Fruit fly (Drosophila melanogaster): ENCODE results near the gene Rpt2.

The Rpt2 gene

DNA sequence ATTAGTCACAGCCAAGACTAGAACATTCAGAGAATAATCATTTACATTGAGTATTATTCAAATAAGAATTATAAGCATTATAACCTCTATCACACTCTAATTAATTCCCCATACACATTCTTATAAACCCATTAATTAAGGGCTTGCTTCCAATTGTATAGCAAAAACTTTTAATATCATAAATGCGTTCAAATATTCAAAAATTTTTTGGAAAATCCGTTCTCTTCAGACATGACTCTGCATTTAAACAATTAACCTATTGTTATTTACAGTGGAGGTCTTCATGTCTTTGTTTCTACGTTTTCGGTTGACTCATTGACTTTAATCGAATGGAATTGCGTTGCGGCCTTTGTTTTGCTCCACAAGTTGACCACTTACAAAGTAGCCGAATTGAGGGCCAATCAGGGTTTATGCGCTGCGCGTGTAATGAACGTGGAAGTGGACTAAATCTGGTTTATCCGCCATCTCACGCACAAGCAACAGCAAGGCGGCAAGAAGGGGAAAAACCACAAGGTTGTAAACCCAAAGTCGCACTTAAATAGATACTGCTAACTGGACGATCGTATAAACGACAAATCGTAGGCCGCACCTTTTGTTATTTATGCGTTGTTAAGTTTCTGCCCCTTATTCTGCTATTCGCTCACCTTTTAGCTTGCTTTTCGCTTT is 10.4 kb downstream of the Rpt2 start (continued):
- TF ChIP-seq vri (GFP tag; optimal IDR thresholded peaks at IDR 0.05) = peak; percentile 4
- peak; percentile 42 for TF ChIP-seq acj6 (GFP tag; optimal IDR thresholded peaks at IDR 0.05)
- peak; percentile 42 for TF ChIP-seq CG1621 (tag; optimal IDR thresholded peaks at IDR 0.05)
- TF ChIP-seq Hr4 (GFP tag; optimal IDR thresholded peaks at IDR 0.05) = no peak
- TF ChIP-seq ss (GFP tag; optimal IDR thresholded peaks at IDR 0.05) = peak; percentile 13 to 55
- TF ChIP-seq Hr38 (GFP tag; optimal IDR thresholded peaks at IDR 0.05) = no peak
- TF ChIP-seq fkh (GFP tag; optimal IDR thresholded peaks at IDR 0.05) = no peak
- TF ChIP-seq Eip93F (GFP tag; optimal IDR thresholded peaks at IDR 0.05) = peak; percentile 39
- no peak for TF ChIP-seq CG4318 (GFP tag; optimal IDR thresholded peaks at IDR 0.05)
- peak; percentile 10 for TF ChIP-seq CG8632 (GFP tag; optimal IDR thresholded peaks at IDR 0.05)
- peak; percentile 49 for TF ChIP-seq CG6808 (GFP tag; optimal IDR thresholded peaks at IDR 0.05)
- peak; percentile 45 for TF ChIP-seq CG34406 (GFP tag; optimal IDR thresholded peaks at IDR 0.05)
- peak; percentile 74 for TF ChIP-seq eg (GFP tag; IDR thresholded peaks at IDR 0.05)
- TF ChIP-seq CG9139 (GFP tag; optimal IDR thresholded peaks at IDR 0.05) = no peak
- peak; percentile 31 for TF ChIP-seq Smox (GFP tag; optimal IDR thresholded peaks at IDR 0.05)
- no peak for TF ChIP-seq spab (GFP tag; optimal IDR thresholded peaks at IDR 0.05)
- peak; percentile 24 for TF ChIP-seq Met (GFP tag; optimal IDR thresholded peaks at IDR 0.05)
- TF ChIP-seq salr (GFP tag; optimal IDR thresholded peaks at IDR 0.05) = peak in 1 of 2 experiments; percentile 59
- TF ChIP-seq cyc (GFP tag; optimal IDR thresholded peaks at IDR 0.05) = peak; percentile 43
- TF ChIP-seq esn (GFP tag; optimal IDR thresholded peaks at IDR 0.05) = peak; percentile 71
- TF ChIP-seq CG8119 (GFP tag; IDR thresholded peaks at IDR 0.05) = peak; percentile 37; the same call in 2 of the 3 replicates
- peak; percentile 49 for TF ChIP-seq CG7368 (GFP tag; optimal IDR thresholded peaks at IDR 0.05)
- peak; percentile 78 for TF ChIP-seq Eip78C (GFP tag)
- TF ChIP-seq OdsH (GFP tag; optimal IDR thresholded peaks at IDR 0.05) = no peak
- no peak for TF ChIP-seq Blimp-1 (GFP tag; optimal IDR thresholded peaks at IDR 0.05)
- TF ChIP-seq Hr39 (GFP tag; optimal IDR thresholded peaks at IDR 0.05) = peak; percentile 74
- peak; percentile 80 for TF ChIP-seq CG6163 (GFP tag; IDR thresholded peaks at IDR 0.05)
- peak; percentile 26; the same call in 1 of the 2 replicates for TF ChIP-seq CG15336 (GFP tag; IDR thresholded peaks at IDR 0.05)

DNA sequence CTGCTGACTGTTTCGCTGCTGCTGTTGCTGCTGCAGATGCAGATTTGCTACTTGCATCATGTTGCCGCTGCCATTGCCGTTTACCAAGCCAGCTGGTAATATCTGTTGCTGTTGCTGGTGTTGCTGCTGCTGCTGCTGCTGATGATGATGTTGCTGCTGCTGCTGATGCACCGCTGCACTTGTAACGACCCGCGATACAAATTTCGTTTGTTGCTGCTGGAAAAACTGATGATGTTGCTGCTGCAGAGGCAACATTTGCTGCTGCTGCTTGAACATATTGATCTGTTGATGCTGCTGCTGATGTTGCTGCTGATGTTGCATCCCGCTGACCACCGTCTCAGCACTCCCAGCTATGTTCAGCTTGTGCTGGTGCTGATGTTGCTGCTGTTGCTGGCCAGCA is 11.0 kb downstream of the Rpt2 start:
- TF ChIP-seq Sox102F (GFP tag; optimal IDR thresholded peaks at IDR 0.05) (no peak), CG3919 (GFP tag; optimal IDR thresholded peaks at IDR 0.05) (peak; percentile 48), achi (GFP tag; optimal IDR thresholded peaks at IDR 0.05) (no peak), CG6276 (GFP tag; optimal IDR thresholded peaks at IDR 0.05) (no peak), CG4318 (GFP tag; optimal IDR thresholded peaks at IDR 0.05) (no peak)

DNA sequence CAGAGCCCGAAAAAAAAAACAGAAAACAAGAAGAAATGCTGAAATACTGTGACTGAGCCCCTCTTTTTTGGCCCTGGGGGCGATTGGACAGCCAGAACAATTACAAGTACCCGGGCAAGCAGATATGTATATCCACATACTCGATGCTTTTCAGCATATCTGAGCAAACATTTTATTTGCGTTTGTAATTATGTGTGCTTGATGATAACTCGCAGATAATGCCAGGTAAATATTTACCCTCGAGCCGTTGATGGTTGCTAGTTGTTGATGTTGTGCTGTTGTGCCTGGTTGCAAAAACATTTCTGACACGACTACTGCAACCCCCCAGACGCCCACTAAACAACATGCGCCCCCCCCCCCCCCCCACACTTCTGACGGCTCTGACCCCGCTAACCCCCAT is 12.0 kb downstream of the Rpt2 start:
- no peak for TF ChIP-seq Eip75B (GFP tag; optimal IDR thresholded peaks at IDR 0.05)
- no peak for TF ChIP-seq CG6854 (GFP tag; optimal IDR thresholded peaks at IDR 0.05)
- no peak for TF ChIP-seq Sox15 (GFP tag; optimal IDR thresholded peaks at IDR 0.05)
- no peak for TF ChIP-seq CG11762 (GFP tag; optimal IDR thresholded peaks at IDR 0.05; ENCODE audit: insufficient read depth)
- no peak for TF ChIP-seq Ets96B (tag; optimal IDR thresholded peaks at IDR 0.05)
- no peak for TF ChIP-seq CG34406 (GFP tag; optimal IDR thresholded peaks at IDR 0.05)
- no peak for TF ChIP-seq CG15336 (GFP tag; IDR thresholded peaks at IDR 0.05)
- no peak for TF ChIP-seq CG11902 (GFP tag; optimal IDR thresholded peaks at IDR 0.05)
- TF ChIP-seq CG7368 (GFP tag; optimal IDR thresholded peaks at IDR 0.05) = peak; percentile 12
- no peak for TF ChIP-seq CG4318 (GFP tag; optimal IDR thresholded peaks at IDR 0.05)
- peak; percentile 49 for TF ChIP-seq Eip78C (GFP tag)
- no peak for TF ChIP-seq CG8319 (GFP tag; optimal IDR thresholded peaks at IDR 0.05)
- peak; percentile 93 for TF ChIP-seq fkh (GFP tag; optimal IDR thresholded peaks at IDR 0.05)
- TF ChIP-seq CG1621 (tag; optimal IDR thresholded peaks at IDR 0.05) = peak; percentile 14
- no peak for TF ChIP-seq ss (GFP tag; optimal IDR thresholded peaks at IDR 0.05)
- no peak for TF ChIP-seq Hr4 (GFP tag; optimal IDR thresholded peaks at IDR 0.05)
- TF ChIP-seq CG32006 (GFP tag; optimal IDR thresholded peaks at IDR 0.05) = no peak
- TF ChIP-seq CG8632 (GFP tag; optimal IDR thresholded peaks at IDR 0.05) = peak; percentile 25
- no peak for TF ChIP-seq lz (GFP tag; optimal IDR thresholded peaks at IDR 0.05)
- TF ChIP-seq fd85E (GFP tag; optimal IDR thresholded peaks at IDR 0.05) = no peak
- TF ChIP-seq vri (GFP tag; optimal IDR thresholded peaks at IDR 0.05) = no peak
- no peak for TF ChIP-seq dac (GFP tag; optimal IDR thresholded peaks at IDR 0.05)
- TF ChIP-seq dsx (GFP tag; optimal IDR thresholded peaks at IDR 0.05; ENCODE audit: poor library complexity, severe bottlenecking) = no peak
- no peak for TF ChIP-seq Sox14 (GFP tag; optimal IDR thresholded peaks at IDR 0.05)
- TF ChIP-seq net (GFP tag; optimal IDR thresholded peaks at IDR 0.05) = peak; percentile 38
- TF ChIP-seq eg (GFP tag; IDR thresholded peaks at IDR 0.05) = peak; percentile 28; the same call in 1 of the 3 replicates
